Worm (Caenorhabditis elegans): ENCODE measurements around the gene H38K22.6.

DNA sequence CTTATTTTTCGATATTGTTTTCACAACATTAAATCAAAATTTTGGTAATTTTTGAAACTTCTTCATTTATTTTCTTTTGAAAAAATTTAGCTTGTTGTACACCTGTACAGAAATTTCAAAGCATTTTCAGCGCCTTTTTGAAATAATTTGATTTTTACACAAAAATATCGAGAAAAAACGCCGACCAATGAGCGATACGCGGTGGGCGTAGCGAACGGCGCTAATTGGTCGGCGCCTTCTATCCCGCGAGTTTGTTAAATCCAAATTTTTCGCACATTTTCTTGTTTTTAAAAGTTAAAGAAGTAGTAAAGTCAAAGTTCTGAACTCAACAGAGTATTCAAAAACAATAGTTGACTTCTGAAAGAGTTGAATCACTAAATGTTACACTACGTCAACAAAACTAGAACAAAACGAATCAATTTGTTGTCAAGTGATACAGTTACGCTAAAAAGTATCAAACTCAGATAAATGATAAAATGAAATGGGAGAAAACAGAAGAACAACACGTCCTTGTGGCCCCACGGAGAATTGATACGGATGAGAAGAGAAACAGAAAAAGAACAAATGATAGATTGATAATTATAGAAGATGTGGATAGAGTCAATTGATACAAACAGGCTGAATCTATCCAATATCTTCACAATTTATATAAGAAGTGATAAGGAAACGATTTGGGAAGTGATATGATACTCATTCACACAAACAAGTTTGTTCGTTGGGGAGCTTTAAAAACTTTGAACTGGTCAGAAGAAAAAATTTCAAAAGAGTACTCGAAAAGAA lies 8.2 kb downstream of the H38K22.6 start:
- TF ChIP-seq nhr-21 (tag; optimal IDR thresholded peaks at IDR 0.05), result peak; percentile 38
- TF ChIP-seq nhr-6 (tag; optimal IDR thresholded peaks at IDR 0.05), result no peak
- no peak for TF ChIP-seq lin-39 (tag; optimal IDR thresholded peaks at IDR 0.05)
- no peak for TF ChIP-seq sem-4 (tag; optimal IDR thresholded peaks at IDR 0.05)
- TF ChIP-seq egl-27 (tag; optimal IDR thresholded peaks at IDR 0.05), result no peak
- no peak for TF ChIP-seq lsy-2 (tag; optimal IDR thresholded peaks at IDR 0.05)
- no peak for TF ChIP-seq elt-3 (tag; optimal IDR thresholded peaks at IDR 0.05)
- TF ChIP-seq R02D3.7 (tag; optimal IDR thresholded peaks at IDR 0.05), result no peak
- TF ChIP-seq ceh-82 (tag; optimal IDR thresholded peaks at IDR 0.05), result no peak
- TF ChIP-seq nhr-23 (tag; optimal IDR thresholded peaks at IDR 0.05), result no peak
- TF ChIP-seq ztf-4 (tag; optimal IDR thresholded peaks at IDR 0.05), result no peak
- no peak for TF ChIP-seq mdl-1 (tag; optimal IDR thresholded peaks at IDR 0.05)
